Fruit fly (Drosophila melanogaster) Kc167 (cell line): ENCODE measurements around the gene CG8006.
"Not testable (repeated sequence)": the region's sequence is repeated elsewhere in the genome, so short reads cannot be mapped to it uniquely, and the experiment has no call there.

Source experiments
- Myc ChIP-seq: fragments of >200 bp; optimal IDR thresholded peaks from 2 replicates; lab custom pipeline; 2017; ENCODE audit warnings: missing external identifiers
- Sin3A ChIP-seq: fragments of >200 bp; optimal IDR thresholded peaks from 2 replicates; lab custom pipeline; 2018; ENCODE audit warnings: missing external identifiers
- h ChIP-seq: fragments of >200 bp; optimal IDR thresholded peaks from 3 replicates; lab custom pipeline; 2018; ENCODE audit warnings: missing external identifiers
- insv ChIP-seq: fragments of >200 bp; optimal IDR thresholded peaks from 3 replicates; lab custom pipeline; 2018; ENCODE audit warnings: missing external identifiers
- psq ChIP-seq: fragments of >200 bp; optimal IDR thresholded peaks from 2 replicates; lab custom pipeline; 2017; ENCODE audit warnings: missing external identifiers
- ttk ChIP-seq: sonication (Bioruptor generic); optimal IDR thresholded peaks from 2 replicates; lab custom pipeline; 2017; ENCODE audit warnings: missing external identifiers

CG8006 gene

dm6 chr3L:8193016-8193415, 18.7 kb upstream of the CG8006 start, which contains the start of gene CG7387:
TSS of gene CG7387 (minus strand) at chr3L:8193116.
- TF ChIP-seq Sin3A (lab: Kevin White, UChicago) (no peak), h (lab: Kevin White, UChicago) (no peak), psq (lab: Kevin White, UChicago) (no peak), ttk (no peak), insv (lab: Kevin White, UChicago) (no peak), Myc (lab: Kevin White, UChicago) (no peak)

dm6 chr3L:8197779-8198279, 13.9 kb upstream of the CG8006 start, which contains the start of the genes UbcE2M and Dhps:
TSS of gene UbcE2M (minus strand) at chr3L:8197987.
TSS of gene Dhps (plus strand) at chr3L:8198207.
- no peak for TF ChIP-seq Myc (lab: Kevin White, UChicago)

- TF ChIP-seq Myc (lab: Kevin White, UChicago) (no peak), Sin3A (lab: Kevin White, UChicago) (no peak), insv (lab: Kevin White, UChicago) (no peak), ttk (no peak), h (lab: Kevin White, UChicago) (no peak), psq (lab: Kevin White, UChicago) (no peak)
Measured at dm6 chr3L:8202317-8202842, 9.3 kb upstream of the CG8006 start, which contains the start of the genes CG7366 and CG13679. TSS of gene CG7366 (minus strand) at chr3L:8202417. TSS of gene CG13679 (plus strand) at chr3L:8202792.

dm6 chr3L:8210596-8210995, 1.1 kb upstream of the CG8006 start, which contains the start of gene tut:
TSS of gene tut (minus strand) at chr3L:8210743.
- TF ChIP-seq Sin3A (lab: Kevin White, UChicago) = no peak
- TF ChIP-seq Myc (lab: Kevin White, UChicago) = no peak
- TF ChIP-seq ttk = no peak
- no peak for TF ChIP-seq h (lab: Kevin White, UChicago)
- no peak for TF ChIP-seq psq (lab: Kevin White, UChicago)
- no peak for TF ChIP-seq insv (lab: Kevin White, UChicago)

dm6 chr3L:8214980-8215379, 3.3 kb downstream of the CG8006 start, which contains the start of gene CG8012:
TSS of gene CG8012 (plus strand) at chr3L:8215280.
- TF ChIP-seq Myc (lab: Kevin White, UChicago) = no peak

dm6 chr3L:8218883-8219282, 7.2 kb downstream of the CG8006 start, which contains the start of gene CG13674:
TSS of gene CG13674 (minus strand) at chr3L:8218983.
- TF ChIP-seq insv (lab: Kevin White, UChicago) (no peak), Myc (lab: Kevin White, UChicago) (no peak), psq (lab: Kevin White, UChicago) (no peak), h (lab: Kevin White, UChicago) (no peak), ttk (no peak), Sin3A (lab: Kevin White, UChicago) (no peak)

- no peak for TF ChIP-seq Myc (lab: Kevin White, UChicago)
- no peak for TF ChIP-seq Sin3A (lab: Kevin White, UChicago)
- TF ChIP-seq psq (lab: Kevin White, UChicago) = no peak
- no peak for TF ChIP-seq h (lab: Kevin White, UChicago)
- TF ChIP-seq ttk = no peak
- no peak for TF ChIP-seq insv (lab: Kevin White, UChicago)
Measured at dm6 chr3L:8219687-8220086, 8.0 kb downstream of the CG8006 start.

dm6 chr3L:8221835-8222234, 10.1 kb downstream of the CG8006 start, which contains the start of gene CG13678:
TSS of gene CG13678 (plus strand) at chr3L:8222141.
- no peak for TF ChIP-seq h (lab: Kevin White, UChicago)
- TF ChIP-seq insv (lab: Kevin White, UChicago) = no peak
- no peak for TF ChIP-seq ttk
- no peak for TF ChIP-seq Sin3A (lab: Kevin White, UChicago)
- no peak for TF ChIP-seq Myc (lab: Kevin White, UChicago)
- TF ChIP-seq psq (lab: Kevin White, UChicago) = no peak

dm6 chr3L:8228924-8229323, 17.2 kb downstream of the CG8006 start, which contains the start of gene eIF4E3:
TSS of gene eIF4E3 (plus strand) at chr3L:8229224.
- TF ChIP-seq Myc (lab: Kevin White, UChicago) (no peak), psq (lab: Kevin White, UChicago) (no peak), Sin3A (lab: Kevin White, UChicago) (no peak), h (lab: Kevin White, UChicago) (no peak), ttk (no peak), insv (lab: Kevin White, UChicago) (no peak)

dm6 chr3L:8238347-8238746, 26.7 kb downstream of the CG8006 start, which contains the start of gene Dscam4:
TSS of gene Dscam4 (plus strand) at chr3L:8238647.
- not testable (repeated sequence) for TF ChIP-seq insv (lab: Kevin White, UChicago); ttk; h (lab: Kevin White, UChicago)

dm6 chr3L:8240501-8240900, 28.8 kb downstream of the CG8006 start, which contains the start of gene CG7213:
TSS of gene CG7213 (minus strand) at chr3L:8240601.
- TF ChIP-seq Sin3A (lab: Kevin White, UChicago) (no peak), ttk (no peak), psq (lab: Kevin White, UChicago) (no peak), Myc (lab: Kevin White, UChicago) (no peak), h (lab: Kevin White, UChicago) (no peak), insv (lab: Kevin White, UChicago) (no peak)

dm6 chr3L:8240932-8241331, 29.2 kb downstream of the CG8006 start:
- TF ChIP-seq h (lab: Kevin White, UChicago) = no peak
- TF ChIP-seq Myc (lab: Kevin White, UChicago) = no peak
- TF ChIP-seq ttk = no peak
- TF ChIP-seq insv (lab: Kevin White, UChicago) = no peak
- no peak for TF ChIP-seq Sin3A (lab: Kevin White, UChicago)
- TF ChIP-seq psq (lab: Kevin White, UChicago) = no peak
